Worm (Caenorhabditis elegans): Measurements from ENCODE around the gene glb-2.
A peak's percentile ranks its signal among the peaks of the same experiment; 100 is the strongest.

DNA sequence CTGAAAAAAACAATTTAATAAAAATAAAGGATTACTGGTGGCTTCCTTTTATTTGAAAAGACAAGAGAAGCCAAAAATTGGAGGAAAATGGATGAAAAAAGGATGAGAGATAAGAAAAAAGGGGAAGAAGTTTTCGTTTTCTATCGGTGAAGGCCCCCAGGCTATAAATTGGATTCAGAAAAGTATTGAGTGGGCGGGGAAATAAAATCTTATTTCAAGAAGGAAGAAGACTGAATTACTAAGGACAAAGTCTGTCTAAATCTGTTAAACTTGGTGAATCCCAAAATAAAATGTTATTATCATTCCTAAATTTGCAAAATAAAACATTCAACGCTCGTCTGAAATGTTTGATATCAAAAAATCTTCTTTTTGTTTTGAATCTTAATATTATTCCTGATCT, 40.9 kb downstream of the glb-2 start:
- peak; percentile 57 for TF ChIP-seq ces-1 (GFP tag; optimal IDR thresholded peaks at IDR 0.05)
- no peak for TF ChIP-seq nhr-76 (tag; optimal IDR thresholded peaks at IDR 0.05)
- TF ChIP-seq ztf-11 (tag; optimal IDR thresholded peaks at IDR 0.05) = no peak
- TF ChIP-seq unc-62 (GFP tag; optimal IDR thresholded peaks at IDR 0.05) = no peak
- no peak for TF ChIP-seq bed-3 (GFP tag; optimal IDR thresholded peaks at IDR 0.05)
- TF ChIP-seq ceh-43 (GFP tag; optimal IDR thresholded peaks at IDR 0.05) = no peak
- no peak for TF ChIP-seq ham-2 (GFP tag; optimal IDR thresholded peaks at IDR 0.05)
- TF ChIP-seq blmp-1 (tag; optimal IDR thresholded peaks at IDR 0.05) = no peak
- TF ChIP-seq pha-4 (tag; optimal IDR thresholded peaks at IDR 0.05) = no peak
- TF ChIP-seq sptf-1 (tag; optimal IDR thresholded peaks at IDR 0.05) = no peak
- no peak for TF ChIP-seq nhr-237 (tag; optimal IDR thresholded peaks at IDR 0.05)

Data from whole organism, mixed stage, embryonic.